Worm (Caenorhabditis elegans) whole organism, L4 larva: ENCODE results near the gene M01H9.5.

Source experiments
- F49E8.2 ChIP-seq: sonication (generic microtip); optimal IDR thresholded peaks from 2 replicates; lab custom pipeline; 2016; ENCODE audit warnings: missing compliant biosample characterization, mild to moderate bottlenecking, missing genetic modification characterization, borderline replicate concordance
- T20F7.1 ChIP-seq: fragments of 200-800 bp; sonication (Bioruptor generic); optimal IDR thresholded peaks from 2 replicates; lab custom pipeline; 2018; ENCODE audit warnings: mild to moderate bottlenecking, missing genetic modification characterization, missing compliant biosample characterization
- Y105C5A.15 ChIP-seq: fragments of 200-800 bp; sonication (Bioruptor generic); IDR thresholded peaks from 2 replicates; pipeline ENCODE4 v1.3.6; 2022; ENCODE audit warnings: missing genetic modification characterization, missing compliant biosample characterization
- ZK337.2 ChIP-seq: fragments of 200-800 bp; sonication (Bioruptor generic); IDR thresholded peaks from 2 replicates; pipeline ENCODE4 v1.3.6; 2022; ENCODE audit warnings: missing genetic modification reagents, missing genetic modification characterization, missing compliant biosample characterization
- aha-1 ChIP-seq: fragments of 150-350 bp; peaks from one replicate; lab custom pipeline; 2014; ENCODE audit warnings: missing biosample characterization, missing genetic modification characterization
- ceh-20 ChIP-seq: fragments of 200-800 bp; sonication (Bioruptor generic); IDR thresholded peaks from 2 replicates; pipeline ENCODE4 v1.3.6; 2022; ENCODE audit warnings: missing genetic modification reagents, missing genetic modification characterization, missing compliant biosample characterization
- ceh-28 ChIP-seq: fragments of 150-350 bp; optimal IDR thresholded peaks from 2 replicates; lab custom pipeline; 2014; ENCODE audit warnings: missing biosample characterization, missing genetic modification reagents, missing genetic modification characterization
- ces-1 ChIP-seq: fragments of 150-350 bp; sonication (generic microtip); optimal IDR thresholded peaks from 4 replicates; lab custom pipeline; 2014; ENCODE audit warnings: missing biosample characterization, missing genetic modification reagents, missing genetic modification characterization
- daf-12 ChIP-seq: fragments of 150-350 bp; optimal IDR thresholded peaks from 2 replicates; lab custom pipeline; 2014; ENCODE audit warnings: missing biosample characterization, missing genetic modification reagents, missing genetic modification characterization
- daf-16 ChIP-seq, 3 experiments: sonication (generic microtip); optimal IDR thresholded peaks; 2 replicates each; lab custom pipeline; 2016 to 2017; ENCODE audit warnings: missing genetic modification characterization in 3 of 3, missing genetic modification reagents in 3 of 3, mild to moderate bottlenecking in 2 of 3, missing compliant biosample characterization in 2 of 3, missing biosample characterization in 1 of 3, moderate library complexity in 1 of 3
- dmd-6 ChIP-seq: fragments of 200-800 bp; sonication (Bioruptor generic); IDR thresholded peaks from 2 replicates; pipeline ENCODE4 v1.3.6; 2022; ENCODE audit warnings: missing genetic modification reagents, missing genetic modification characterization, missing compliant biosample characterization
- dve-1 ChIP-seq: sonication (generic microtip); optimal IDR thresholded peaks from 2 replicates; lab custom pipeline; 2017; ENCODE audit warnings: antibody characterized with exemption, mild to moderate bottlenecking, missing genetic modification characterization, missing compliant biosample characterization; ENCODE audit not compliant: insufficient read depth
- egl-27 ChIP-seq: sonication (generic microtip); optimal IDR thresholded peaks from 3 replicates; lab custom pipeline; 2017; ENCODE audit warnings: missing biosample characterization, missing genetic modification reagents, missing genetic modification characterization
- gei-8 ChIP-seq: fragments of 200-800 bp; sonication (Bioruptor generic); optimal IDR thresholded peaks from 2 replicates; lab custom pipeline; 2018; ENCODE audit warnings: mild to moderate bottlenecking, missing genetic modification characterization, missing compliant biosample characterization
- hif-1 ChIP-seq, 2 experiments: sonication (generic microtip); optimal IDR thresholded peaks; 2 replicates each; lab custom pipeline; 2016 to 2017; ENCODE audit warnings: missing compliant biosample characterization in 2 of 2, missing genetic modification characterization in 2 of 2, missing genetic modification reagents in 2 of 2, missing genotype in 2 of 2, mild to moderate bottlenecking in 1 of 2
- hlh-11 ChIP-seq: fragments of 200-800 bp; sonication (Bioruptor generic); optimal IDR thresholded peaks from 2 replicates; lab custom pipeline; 2018; ENCODE audit warnings: mild to moderate bottlenecking, missing genetic modification characterization, missing compliant biosample characterization
- lin-1 ChIP-seq: fragments of 200-800 bp; sonication (Bioruptor generic); IDR thresholded peaks from 2 replicates; pipeline ENCODE4 v1.3.6; 2022; ENCODE audit warnings: missing genetic modification reagents, missing genetic modification characterization, missing compliant biosample characterization
- lin-39 ChIP-seq: fragments of 150-350 bp; optimal IDR thresholded peaks from 2 replicates; lab custom pipeline; 2014; ENCODE audit warnings: missing biosample characterization, missing genetic modification reagents, missing genetic modification characterization
- mdl-1 ChIP-seq, 2 experiments: fragments of 150-350 bp in 1 of 2; sonication (generic microtip) in 1 of 2; optimal IDR thresholded peaks; 2 replicates each; lab custom pipeline; 2014 to 2017; ENCODE audit warnings: missing biosample characterization in 2 of 2, missing genetic modification characterization in 2 of 2
- mes-2 ChIP-seq: sonication (generic microtip); optimal IDR thresholded peaks from 2 replicates; lab custom pipeline; 2016; ENCODE audit warnings: missing genotype, mild to moderate bottlenecking, missing genetic modification characterization, missing compliant biosample characterization; ENCODE audit not compliant: poor library complexity, severe bottlenecking
- mxl-3 ChIP-seq: fragments of 200-800 bp; sonication (Bioruptor generic); optimal IDR thresholded peaks from 2 replicates; lab custom pipeline; 2018; ENCODE audit warnings: mild to moderate bottlenecking, missing genetic modification characterization, missing compliant biosample characterization
- nhr-10 ChIP-seq: fragments of 150-350 bp; optimal IDR thresholded peaks from 2 replicates; lab custom pipeline; 2014; ENCODE audit warnings: missing biosample characterization, missing genetic modification characterization
- nhr-11 ChIP-seq: fragments of 150-350 bp; optimal IDR thresholded peaks from 2 replicates; lab custom pipeline; 2014; ENCODE audit warnings: missing biosample characterization, missing genetic modification characterization
- nhr-111 ChIP-seq: fragments of 200-800 bp; sonication (Bioruptor generic); optimal IDR thresholded peaks from 2 replicates; lab custom pipeline; 2018; ENCODE audit warnings: mild to moderate bottlenecking, missing genetic modification characterization, missing compliant biosample characterization
- nhr-25 ChIP-seq: sonication (generic microtip); optimal IDR thresholded peaks from 2 replicates; lab custom pipeline; 2017; ENCODE audit warnings: missing genetic modification characterization, mild to moderate bottlenecking, missing compliant biosample characterization, antibody characterized with exemption, moderate library complexity, borderline replicate concordance; ENCODE audit not compliant: insufficient read depth
- nhr-48 ChIP-seq: sonication (generic microtip); optimal IDR thresholded peaks from 2 replicates; lab custom pipeline; 2016; ENCODE audit warnings: mild to moderate bottlenecking, missing genetic modification characterization, missing compliant biosample characterization
- php-3 ChIP-seq: fragments of 200-800 bp; sonication (Bioruptor generic); IDR thresholded peaks from 2 replicates; pipeline ENCODE4 v1.3.6; 2022; ENCODE audit warnings: missing genetic modification reagents, missing genetic modification characterization, missing compliant biosample characterization
- saeg-2 ChIP-seq: fragments of 200-800 bp; sonication (Bioruptor generic); IDR thresholded peaks from 2 replicates; pipeline ENCODE4 v1.3.6; 2022; ENCODE audit warnings: missing genetic modification reagents, missing genetic modification characterization, missing compliant biosample characterization
- sdz-12 ChIP-seq: fragments of 200-800 bp; sonication (Bioruptor generic); optimal IDR thresholded peaks from 2 replicates; lab custom pipeline; 2018; ENCODE audit warnings: mild to moderate bottlenecking, missing genetic modification characterization, missing compliant biosample characterization
- set-16 ChIP-seq: fragments of 200-800 bp; sonication (Bioruptor generic); IDR thresholded peaks from 2 replicates; pipeline ENCODE4 v1.3.6; 2022; ENCODE audit warnings: missing genetic modification reagents, missing genetic modification characterization, missing compliant biosample characterization
- skn-1 ChIP-seq: fragments of 150-350 bp; optimal IDR thresholded peaks from 2 replicates; lab custom pipeline; 2014; ENCODE audit warnings: missing biosample characterization, missing genetic modification characterization
- tag-97 ChIP-seq: fragments of 200-800 bp; sonication (Bioruptor generic); IDR thresholded peaks from 2 replicates; pipeline ENCODE4 v1.3.6; 2022; ENCODE audit warnings: missing genetic modification characterization, missing compliant biosample characterization
- unc-62 ChIP-seq, 3 experiments: fragments of 150-350 bp in 1 of 3; sonication (generic microtip); optimal IDR thresholded peaks in 2 of 3; peaks in 1 of 3; 1 replicate in 1 of 3; 2 replicates in 2 of 3; lab custom pipeline; 2014 to 2017; ENCODE audit warnings: missing biosample characterization in 3 of 3, missing genetic modification characterization in 3 of 3, missing genetic modification reagents in 3 of 3, missing genotype in 1 of 3
- zfp-3 ChIP-seq: fragments of 200-800 bp; sonication (Bioruptor generic); conservative IDR thresholded peaks from 2 replicates; pipeline ENCODE4 v1.3.6; 2022; ENCODE audit warnings: missing genetic modification reagents, missing genetic modification characterization, missing compliant biosample characterization
- zip-2 ChIP-seq: fragments of 150-350 bp; optimal IDR thresholded peaks from 2 replicates; lab custom pipeline; 2014; ENCODE audit warnings: missing biosample characterization, missing genetic modification characterization

The M01H9.5 gene

ce11 chrIV:4477009-4477471 is 11.8 kb downstream of the M01H9.5 start, which contains the start of gene M01H9.3 (continued):
- TF ChIP-seq set-16 (GFP tag; lab: Robert Waterston, UW) (no peak), Y105C5A.15 (no peak), ZK337.2 (no peak), T20F7.1 (GFP tag; lab: Kevin White, UChicago) (peak; percentile 26), sdz-12 (GFP tag; lab: Kevin White, UChicago) (no peak), zfp-3 (GFP tag; lab: Robert Waterston, UW) (no peak), tag-97 (no peak), nhr-25 (tag; lab: Kevin White, UChicago) (peak; percentile 44), gei-8 (GFP tag; lab: Kevin White, UChicago) (no peak), php-3 (GFP tag; lab: Robert Waterston, UW) (no peak), mdl-1 (tag; optimal IDR thresholded peaks at IDR 0.05; lab: Kevin White, UChicago) (peak; percentile 31 to 95), nhr-10 (no peak), nhr-11 (tag; lab: Kevin White, UChicago) (peak; percentile 61), daf-12 (no peak), ces-1 (GFP tag; lab: Kevin White, UChicago) (no peak)

DNA sequence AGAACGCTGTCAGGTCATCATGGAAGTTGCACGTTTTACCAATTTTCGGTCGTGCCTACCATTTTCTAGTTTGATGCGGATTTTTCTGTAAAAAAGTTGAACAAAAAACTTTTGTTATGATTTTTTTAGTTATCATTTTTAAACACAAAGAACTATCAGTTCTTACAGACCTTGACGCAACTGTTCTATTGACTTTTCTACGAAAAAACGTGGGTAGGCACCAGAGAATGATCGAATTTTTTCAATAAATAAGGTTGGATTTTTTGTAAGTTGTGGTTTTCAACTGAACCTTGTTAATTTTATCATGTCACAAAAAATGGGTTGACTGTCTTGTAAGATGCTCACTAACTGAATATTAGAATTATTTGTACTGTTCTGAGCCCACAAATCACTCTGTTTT is 13.3 kb downstream of the M01H9.5 start:
- TF ChIP-seq nhr-48 (tag; lab: Kevin White, UChicago) (peak; percentile 47), nhr-111 (no peak), dmd-6 (GFP tag; lab: Robert Waterston, UW) (peak; percentile 47), hif-1 (tag; optimal IDR thresholded peaks at IDR 0.05; lab: Kevin White, UChicago) (peak in 1 of 2 experiments; percentile 89), hlh-11 (tag; lab: Kevin White, UChicago) (peak; percentile 12), aha-1 (tag; lab: Kevin White, UChicago) (no peak), mxl-3 (GFP tag; lab: Kevin White, UChicago) (no peak), mes-2 (tag; lab: Kevin White, UChicago) (no peak), zip-2 (no peak), dve-1 (tag; lab: Kevin White, UChicago) (peak; percentile 36), daf-16 (GFP tag; optimal IDR thresholded peaks at IDR 0.05; lab: Kevin White, UChicago) (no peak), daf-16 (tag; optimal IDR thresholded peaks at IDR 0.05; lab: Kevin White, UChicago) (peak; percentile 29)

DNA sequence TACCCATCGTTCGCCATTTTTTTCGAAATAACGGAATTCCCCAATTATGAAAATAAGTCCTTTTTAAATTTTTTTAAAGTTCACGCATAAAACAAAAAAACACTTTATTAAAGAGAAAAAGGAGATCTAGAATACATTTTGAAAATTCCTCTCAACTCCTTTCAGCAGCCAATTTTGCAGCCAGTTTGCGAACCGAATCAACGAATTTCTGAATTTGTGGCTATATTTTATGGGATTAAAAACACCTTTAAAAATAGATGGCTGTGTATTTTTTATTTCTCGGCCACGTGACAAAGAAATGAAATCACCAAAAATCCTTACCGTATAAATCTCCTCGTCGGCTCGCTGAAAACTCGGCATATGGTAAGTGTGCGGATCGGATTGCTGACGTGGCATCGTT is 14.7 kb downstream of the M01H9.5 start, which contains the start of gene M01H9.10:
Gene M01H9.10, minus strand, starts transcription at position 101 of the 400 bp plus-strand sequence.
- TF ChIP-seq lin-1 (GFP tag; lab: Robert Waterston, UW), result no peak
- TF ChIP-seq ceh-28 (tag; lab: Kevin White, UChicago), result no peak
- TF ChIP-seq egl-27 (tag; lab: Kevin White, UChicago), result no peak
- no peak for TF ChIP-seq F49E8.2 (tag; lab: Kevin White, UChicago)
- no peak for TF ChIP-seq ceh-20
- TF ChIP-seq unc-62 (GFP tag; optimal IDR thresholded peaks at IDR 0.05 in 1 of 2; lab: Kevin White, UChicago), result no peak
- TF ChIP-seq unc-62 (tag; optimal IDR thresholded peaks at IDR 0.05; lab: Kevin White, UChicago), result no peak
- no peak for TF ChIP-seq saeg-2 (GFP tag; lab: Robert Waterston, UW)
- TF ChIP-seq skn-1 (tag; lab: Kevin White, UChicago), result no peak
- TF ChIP-seq lin-39 (tag; lab: Kevin White, UChicago), result no peak
- TF ChIP-seq, all 104 proteins: peak for 0
